Worm (Caenorhabditis elegans): ENCODE data around the gene hsp-4.

DNA sequence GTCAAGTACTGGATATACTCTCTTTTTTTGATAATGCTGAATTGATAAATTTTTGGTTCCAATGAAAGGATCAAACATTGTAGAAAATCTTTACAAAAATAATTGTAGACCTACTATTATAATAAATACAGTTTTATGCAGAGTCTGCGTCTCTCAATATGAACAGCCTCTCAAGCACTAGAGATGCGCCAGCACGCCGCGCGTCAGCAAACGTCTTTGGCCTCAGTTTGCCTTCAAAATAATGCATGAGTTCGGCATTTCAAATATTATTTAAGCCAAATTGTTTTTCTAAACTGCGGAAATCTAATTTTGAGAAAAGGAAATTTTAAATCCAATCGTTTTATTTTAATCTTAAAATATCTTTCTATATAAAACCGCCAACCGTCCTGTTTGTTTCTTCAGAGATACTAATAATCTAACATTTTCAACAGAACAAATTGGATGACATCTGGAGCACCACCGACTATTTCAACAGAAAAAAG is 50.7 kb downstream of the hsp-4 start, which contains the start of gene cul-4:
- TF ChIP-seq hlh-1 (tag; optimal IDR thresholded peaks at IDR 0.05) (peak; percentile 0), blmp-1 (tag; optimal IDR thresholded peaks at IDR 0.05) (no peak), snpc-4 (tag; optimal IDR thresholded peaks at IDR 0.05) (no peak), ces-1 (GFP tag; optimal IDR thresholded peaks at IDR 0.05) (no peak), unc-39 (tag; optimal IDR thresholded peaks at IDR 0.05) (no peak), nhr-12 (tag; optimal IDR thresholded peaks at IDR 0.05) (no peak)
